Worm (Caenorhabditis elegans) whole organism, late embryonic: Measurements from ENCODE around the gene Y70G10A.3.

Experiments
- ahr-1 ChIP-seq: sonication (generic microtip); optimal IDR thresholded peaks from 2 replicates; lab custom pipeline; 2016; ENCODE audit warnings: missing genetic modification characterization, missing compliant biosample characterization
- ama-1 ChIP-seq: fragments of 150-350 bp; optimal IDR thresholded peaks from 2 replicates; lab custom pipeline; 2014
- ceh-45 ChIP-seq: fragments of 200-800 bp; sonication (Bioruptor generic); IDR thresholded peaks from 2 replicates; pipeline ENCODE4 v1.3.6; 2022; ENCODE audit warnings: missing genetic modification reagents, missing genetic modification characterization, missing compliant biosample characterization
- fkh-6 ChIP-seq: sonication (generic microtip); optimal IDR thresholded peaks from 2 replicates; lab custom pipeline; 2016; ENCODE audit warnings: missing genetic modification characterization, missing compliant biosample characterization
- hlh-13 ChIP-seq: fragments of 200-800 bp; sonication (Bioruptor generic); optimal IDR thresholded peaks from 2 replicates; lab custom pipeline; 2018; ENCODE audit warnings: mild to moderate bottlenecking, missing genetic modification characterization, missing compliant biosample characterization
- pha-4 ChIP-seq: fragments of 150-350 bp; optimal IDR thresholded peaks from 2 replicates; lab custom pipeline; 2018; ENCODE audit warnings: missing biosample characterization, missing genetic modification reagents, missing genetic modification characterization
- sdc-2 ChIP-seq: sonication (generic microtip); optimal IDR thresholded peaks from 2 replicates; lab custom pipeline; 2016; ENCODE audit warnings: missing genotype, missing genetic modification characterization, missing compliant biosample characterization

ce11 chrIII:10211889-10212494 lies 26.9 kb upstream of the Y70G10A.3 start, which contains the start of the genes blos-1 and best-18:
- TF ChIP-seq ahr-1 (tag; lab: Kevin White, UChicago) (no peak), pha-4 (tag; lab: Kevin White, UChicago) (no peak), fkh-6 (tag; lab: Kevin White, UChicago) (no peak), sdc-2 (tag; lab: Kevin White, UChicago) (no peak), hlh-13 (GFP tag; lab: Kevin White, UChicago) (no peak), ama-1 (lab: Kevin White, UChicago) (no peak), ceh-45 (no peak)
